Worm (Caenorhabditis elegans) whole organism, L2 larva: ENCODE results near the gene F14D7.18.

Experiments used
- C34F6.9 ChIP-seq: fragments of 150-350 bp; optimal IDR thresholded peaks from 2 replicates; lab custom pipeline; 2014; ENCODE audit warnings: missing biosample characterization, missing genetic modification characterization
- F13H6.1 ChIP-seq: sonication (generic microtip); optimal IDR thresholded peaks from 2 replicates; lab custom pipeline; 2016; ENCODE audit warnings: missing genetic modification characterization, missing compliant biosample characterization
- R02D3.7 ChIP-seq: fragments of 150-350 bp; optimal IDR thresholded peaks from 2 replicates; lab custom pipeline; 2014; ENCODE audit warnings: missing biosample characterization, missing genetic modification characterization
- Y55F3AM.14 ChIP-seq: fragments of 200-800 bp; sonication (Bioruptor generic); optimal IDR thresholded peaks from 2 replicates; lab custom pipeline; 2018; ENCODE audit warnings: mild to moderate bottlenecking, missing genetic modification characterization, missing compliant biosample characterization
- elt-1 ChIP-seq: fragments of 150-350 bp; optimal IDR thresholded peaks from 2 replicates; lab custom pipeline; 2014; ENCODE audit warnings: missing biosample characterization, missing genetic modification characterization
- gmeb-1 ChIP-seq: fragments of 150-350 bp; optimal IDR thresholded peaks from 2 replicates; lab custom pipeline; 2014; ENCODE audit warnings: missing biosample characterization, missing genetic modification characterization
- lsy-2 ChIP-seq, 2 experiments: fragments of 150-350 bp in 1 of 2; sonication (generic microtip) in 1 of 2; optimal IDR thresholded peaks; 2 replicates each; lab custom pipeline; 2014 to 2017; ENCODE audit warnings: missing biosample characterization in 2 of 2, missing genetic modification characterization in 2 of 2
- mab-5 ChIP-seq: fragments of 150-350 bp; optimal IDR thresholded peaks from 2 replicates; lab custom pipeline; 2014; ENCODE audit warnings: missing biosample characterization, missing genetic modification characterization
- nhr-11 ChIP-seq: fragments of 150-350 bp; optimal IDR thresholded peaks from 2 replicates; lab custom pipeline; 2014; ENCODE audit warnings: missing biosample characterization, missing genetic modification characterization
- sma-9 ChIP-seq, 2 experiments: fragments of 150-350 bp in 1 of 2; sonication (generic microtip) in 1 of 2; optimal IDR thresholded peaks; 2 replicates each; lab custom pipeline; 2014 to 2016; ENCODE audit warnings: missing genetic modification characterization in 2 of 2, mild to moderate bottlenecking in 1 of 2, missing biosample characterization in 1 of 2, missing compliant biosample characterization in 1 of 2, missing genetic modification reagents in 1 of 2, moderate library complexity in 1 of 2
- snpc-4 ChIP-seq: fragments of 150-350 bp; optimal IDR thresholded peaks from 2 replicates; lab custom pipeline; 2014; ENCODE audit warnings: missing biosample characterization, missing genetic modification characterization
- unc-39 ChIP-seq: fragments of 150-350 bp; optimal IDR thresholded peaks from 2 replicates; lab custom pipeline; 2014; ENCODE audit warnings: missing biosample characterization, missing genetic modification characterization
- unc-62 ChIP-seq: fragments of 150-350 bp; optimal IDR thresholded peaks from 2 replicates; lab custom pipeline; 2014; ENCODE audit warnings: missing biosample characterization, missing genetic modification reagents, missing genetic modification characterization

F14D7.18 gene

DNA sequence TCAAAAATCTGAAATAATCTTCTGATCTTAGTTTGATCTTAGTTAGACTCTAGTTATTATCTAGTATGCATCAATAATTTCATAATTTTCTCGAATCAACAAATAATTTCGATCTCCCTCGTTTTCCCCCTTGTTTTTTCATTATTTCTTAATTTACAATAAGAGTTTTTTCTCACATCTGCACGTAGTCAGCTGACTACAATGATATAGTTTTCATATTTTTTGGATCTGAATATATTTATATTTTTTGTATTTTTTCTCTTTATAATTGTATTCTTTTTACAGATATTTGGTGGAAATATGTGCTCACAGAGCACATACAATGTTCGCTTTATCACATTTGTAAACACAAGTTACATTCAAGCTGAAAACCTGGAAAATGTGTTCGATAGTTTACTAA lies 46.6 kb downstream of the F14D7.18 start, which contains the start of gene sre-7:
Gene sre-7 (plus strand): TSS at position 301 of the 400 bp plus-strand sequence.
- no peak for TF ChIP-seq C34F6.9
- no peak for TF ChIP-seq elt-1 (tag; lab: Kevin White, UChicago)
- TF ChIP-seq unc-39 (tag; lab: Kevin White, UChicago), result no peak
- TF ChIP-seq mab-5, result no peak
- TF ChIP-seq F13H6.1 (tag; lab: Kevin White, UChicago), result no peak
- no peak for TF ChIP-seq nhr-11
- no peak for TF ChIP-seq unc-62 (GFP tag; lab: Kevin White, UChicago)
- no peak for TF ChIP-seq snpc-4 (tag; lab: Kevin White, UChicago)
- no peak for TF ChIP-seq R02D3.7
- no peak for TF ChIP-seq lsy-2 (tag; optimal IDR thresholded peaks at IDR 0.05; lab: Kevin White, UChicago)
- no peak for TF ChIP-seq Y55F3AM.14 (GFP tag; lab: Kevin White, UChicago)
- TF ChIP-seq gmeb-1 (tag; lab: Kevin White, UChicago), result no peak

DNA sequence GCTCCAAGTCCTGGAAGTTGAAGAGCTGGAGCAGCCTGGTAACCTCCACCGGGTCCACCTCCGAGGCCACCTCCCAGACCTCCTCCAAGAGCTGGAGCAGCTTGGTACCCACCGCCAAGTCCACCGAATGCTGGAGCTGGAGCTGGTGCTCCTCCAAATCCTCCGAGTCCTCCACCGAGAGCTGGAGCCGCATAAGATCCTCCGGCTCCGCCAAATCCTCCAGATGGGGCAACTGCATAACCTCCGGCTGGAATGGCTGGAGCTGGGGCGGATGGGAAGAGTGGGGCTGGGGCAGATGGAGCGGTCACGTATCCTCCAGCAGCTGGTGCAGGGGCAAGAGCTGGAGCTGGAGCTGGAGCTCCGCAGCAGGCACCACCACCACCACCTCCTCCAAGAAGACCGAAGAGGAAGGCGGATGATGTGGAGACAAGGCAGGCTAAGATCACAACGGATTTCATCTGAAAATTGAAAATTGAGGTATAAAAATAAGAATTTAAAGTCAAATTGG lies 49.8 kb downstream of the F14D7.18 start, which contains the start of gene K02E11.10:
Gene K02E11.10 (minus strand): TSS at position 458 of the 508 bp plus-strand sequence.
- no peak for TF ChIP-seq sma-9 (GFP tag; optimal IDR thresholded peaks at IDR 0.05; lab: Kevin White, UChicago)
- TF ChIP-seq sma-9 (tag; optimal IDR thresholded peaks at IDR 0.05; lab: Kevin White, UChicago), result no peak
- TF ChIP-seq Y55F3AM.14 (GFP tag; lab: Kevin White, UChicago), result peak; percentile 2
